Fruit fly (Drosophila melanogaster) Kc167 (cell line): ENCODE results near the gene mmd.

ENCODE experiments used
- Myc ChIP-seq: fragments of >200 bp; optimal IDR thresholded peaks from 2 replicates; lab custom pipeline; 2017; ENCODE audit warnings: missing external identifiers
- h ChIP-seq: fragments of >200 bp; optimal IDR thresholded peaks from 3 replicates; lab custom pipeline; 2018; ENCODE audit warnings: missing external identifiers
- insv ChIP-seq: fragments of >200 bp; optimal IDR thresholded peaks from 3 replicates; lab custom pipeline; 2018; ENCODE audit warnings: missing external identifiers
- psq ChIP-seq: fragments of >200 bp; optimal IDR thresholded peaks from 2 replicates; lab custom pipeline; 2017; ENCODE audit warnings: missing external identifiers
- ttk ChIP-seq: sonication (Bioruptor generic); optimal IDR thresholded peaks from 2 replicates; lab custom pipeline; 2017; ENCODE audit warnings: missing external identifiers

dm6 chrX:15974125-15974524 is 1.2 kb upstream of the mmd start, which contains the start of gene Or13a:
- TF ChIP-seq insv (no peak), psq (no peak), Myc (lab: Kevin White, UChicago) (no peak), ttk (no peak), h (lab: Kevin White, UChicago) (no peak)
